Fruit fly (Drosophila melanogaster): ENCODE results near the gene tgy.
A peak's percentile ranks its signal among the peaks of the same experiment; 100 is the strongest.

Gene tgy

dm6 chrX:19153288-19154130, 26.4 kb upstream of the tgy start (continued):
- no peak for TF ChIP-seq bigmax (GFP tag; optimal IDR thresholded peaks at IDR 0.05)
- TF ChIP-seq HmgZ (tag; optimal IDR thresholded peaks at IDR 0.05), result peak; percentile 61
- no peak for TF ChIP-seq CG31388 (GFP tag; optimal IDR thresholded peaks at IDR 0.05)
- peak; percentile 6; the same call in 1 of the 3 replicates for TF ChIP-seq row (GFP tag; IDR thresholded peaks at IDR 0.05)
- TF ChIP-seq E2f2 (GFP tag; IDR thresholded peaks at IDR 0.05), result 0 out of 2 replicates have a peak, but pooled peaks have one; percentile 13
- TF ChIP-seq unpg (GFP tag; optimal IDR thresholded peaks at IDR 0.05), result no peak
- no peak for TF ChIP-seq eve (GFP tag; optimal IDR thresholded peaks at IDR 0.05)
- no peak for TF ChIP-seq CG9437 (GFP tag; optimal IDR thresholded peaks at IDR 0.05)
- TF ChIP-seq CHES-1-like (GFP tag; optimal IDR thresholded peaks at IDR 0.05), result no peak
- TF ChIP-seq hth (optimal IDR thresholded peaks at IDR 0.05), result no peak
- no peak for TF ChIP-seq CG15073 (GFP tag; optimal IDR thresholded peaks at IDR 0.05)
- no peak for TF ChIP-seq Nf-YB (GFP tag; optimal IDR thresholded peaks at IDR 0.05)
- peak; percentile 68; the same call in 2 of the 3 replicates for TF ChIP-seq CG34422 (GFP tag; IDR thresholded peaks at IDR 0.05)
- 0 out of 2 replicates have a peak, but pooled peaks have one; percentile 29 for TF ChIP-seq Dref (GFP tag; IDR thresholded peaks at IDR 0.05)
- TF ChIP-seq HmgD (GFP tag; optimal IDR thresholded peaks at IDR 0.05), result peak; percentile 56
- TF ChIP-seq Nf-YC (tag; optimal IDR thresholded peaks at IDR 0.05), result peak; percentile 48
- TF ChIP-seq CG16863 (GFP tag; optimal IDR thresholded peaks at IDR 0.05), result no peak
- TF ChIP-seq sens (GFP tag), result peak; percentile 80
- TF ChIP-seq CG15269 (tag; optimal IDR thresholded peaks at IDR 0.05), result no peak
- TF ChIP-seq CG14014 (GFP tag; IDR thresholded peaks at IDR 0.05), result no peak
- TF ChIP-seq CG34376 (GFP tag; optimal IDR thresholded peaks at IDR 0.05), result peak; percentile 61
- TF ChIP-seq Blimp-1 (GFP tag; optimal IDR thresholded peaks at IDR 0.05), result peak; percentile 23
- TF ChIP-seq C15 (GFP tag; IDR thresholded peaks at IDR 0.05), result no peak
- TF ChIP-seq luna (GFP tag; optimal IDR thresholded peaks at IDR 0.05), result no peak
- peak; percentile 7 for TF ChIP-seq CG12299 (tag; optimal IDR thresholded peaks at IDR 0.05)
- TF ChIP-seq Jarid2 (GFP tag; optimal IDR thresholded peaks at IDR 0.05), result peak; percentile 99
- TF ChIP-seq Aef1 (GFP tag; IDR thresholded peaks at IDR 0.05), result peak; percentile 54; the same call in 1 of the 3 replicates
- TF ChIP-seq mirr (GFP tag; optimal IDR thresholded peaks at IDR 0.05), result peak; percentile 40
- no peak for TF ChIP-seq Hr3 (GFP tag; optimal IDR thresholded peaks at IDR 0.05)
- peak; percentile 94 for TF ChIP-seq ftz-f1 (GFP tag; optimal IDR thresholded peaks at IDR 0.05)
- no peak for TF ChIP-seq lmd (GFP tag; IDR thresholded peaks at IDR 0.05)
- peak; percentile 88 for TF ChIP-seq kay (GFP tag; optimal IDR thresholded peaks at IDR 0.05)
- no peak for TF ChIP-seq gcm2 (GFP tag; optimal IDR thresholded peaks at IDR 0.05)
- TF ChIP-seq nom (GFP tag; optimal IDR thresholded peaks at IDR 0.05), result peak; percentile 31
- TF ChIP-seq knrl (GFP tag; IDR thresholded peaks at IDR 0.05; ENCODE audit: partially characterized antibody), result peak; percentile 31; the same call in 1 of the 3 replicates
- no peak for TF ChIP-seq CG11093 (GFP tag; IDR thresholded peaks at IDR 0.05)
- peak; percentile 91 for TF ChIP-seq cwo (GFP tag; optimal IDR thresholded peaks at IDR 0.05)
- peak; percentile 100 for TF ChIP-seq kah (GFP tag; optimal IDR thresholded peaks at IDR 0.05)
- TF ChIP-seq Poxn (GFP tag; IDR thresholded peaks at IDR 0.05), result no peak
- TF ChIP-seq disco-r (GFP tag; optimal IDR thresholded peaks at IDR 0.05), result no peak
- peak; percentile 28; the same call in 1 of the 2 replicates for TF ChIP-seq hbn (GFP tag; IDR thresholded peaks at IDR 0.05; ENCODE audit: partially characterized antibody)
- TF ChIP-seq hkb (optimal IDR thresholded peaks at IDR 0.05), result no peak
- TF ChIP-seq hkb (GFP tag; IDR thresholded peaks at IDR 0.05), result peak; percentile 23; the same call in 1 of the 2 replicates
- TF ChIP-seq lab (GFP tag; optimal IDR thresholded peaks at IDR 0.05), result peak; percentile 54
- peak; percentile 83; the same call in 1 of the 2 replicates for TF ChIP-seq rib (GFP tag; IDR thresholded peaks at IDR 0.05)
- peak; percentile 96 for TF ChIP-seq CG4360 (GFP tag; IDR thresholded peaks at IDR 0.05)
- TF ChIP-seq abd-A (tag; optimal IDR thresholded peaks at IDR 0.05), result peak; percentile 24
- peak; percentile 94 for TF ChIP-seq chinmo (GFP tag; IDR thresholded peaks at IDR 0.05; ENCODE audit: partially characterized antibody)
- no peak for TF ChIP-seq CG2129 (GFP tag; IDR thresholded peaks at IDR 0.05; ENCODE audit: partially characterized antibody)
